Fruit fly (Drosophila melanogaster) whole organism, embryonic: Measurements from ENCODE around the gene CG13676.

ENCODE experiments used
- Blimp-1 ChIP-seq: fragments of 200-800 bp; sonication (Bioruptor generic); optimal IDR thresholded peaks from 3 replicates; lab custom pipeline; 2018; ENCODE audit warnings: missing biosample characterization, missing genetic modification characterization, mild to moderate bottlenecking, moderate library complexity, missing genetic modification reagents
- BtbVII ChIP-seq: fragments of 200-800 bp; sonication (Bioruptor generic); optimal IDR thresholded peaks from 3 replicates; lab custom pipeline; 2017; ENCODE audit warnings: missing biosample characterization, mild to moderate bottlenecking, missing genetic modification characterization
- CG10147 ChIP-seq: fragments of 200-800 bp; sonication (Bioruptor generic); optimal IDR thresholded peaks from 2 replicates; lab custom pipeline; 2019; ENCODE audit warnings: missing biosample characterization, mild to moderate bottlenecking, missing genetic modification characterization, moderate library complexity
- CG10431 ChIP-seq: fragments of 200-800 bp; sonication (Bioruptor generic); optimal IDR thresholded peaks from 3 replicates; lab custom pipeline; 2018; ENCODE audit warnings: missing biosample characterization, mild to moderate bottlenecking, missing genetic modification characterization
- CG10462 ChIP-seq: fragments of 200-800 bp; sonication (Bioruptor generic); optimal IDR thresholded peaks from 2 replicates; lab custom pipeline; 2016; ENCODE audit warnings: missing biosample characterization, missing genetic modification characterization
- CG11504 ChIP-seq: fragments of 200-800 bp; sonication (Bioruptor generic); optimal IDR thresholded peaks from 3 replicates; lab custom pipeline; 2019; ENCODE audit warnings: missing biosample characterization, mild to moderate bottlenecking, missing genetic modification characterization, moderate library complexity
- CG11723 ChIP-seq: fragments of 200-800 bp; sonication (Bioruptor generic); optimal IDR thresholded peaks from 2 replicates; lab custom pipeline; 2017; ENCODE audit warnings: missing biosample characterization, mild to moderate bottlenecking, missing genetic modification characterization
- CG16863 ChIP-seq: fragments of 200-800 bp; sonication (Bioruptor generic); optimal IDR thresholded peaks from 3 replicates; lab custom pipeline; 2016; ENCODE audit warnings: missing biosample characterization, missing genetic modification characterization
- CG17802 ChIP-seq: fragments of 200-800 bp; sonication (Bioruptor generic); optimal IDR thresholded peaks from 2 replicates; lab custom pipeline; 2018; ENCODE audit warnings: missing biosample characterization, mild to moderate bottlenecking, missing genetic modification characterization, moderate library complexity
- CG18262 ChIP-seq: fragments of 200-800 bp; optimal IDR thresholded peaks from 3 replicates; lab custom pipeline; 2019; ENCODE audit warnings: missing biosample characterization, mild to moderate bottlenecking, missing genetic modification characterization, moderate library complexity
- CG2875 ChIP-seq: fragments of 200-800 bp; sonication (Bioruptor generic); optimal IDR thresholded peaks from 2 replicates; lab custom pipeline; 2017; ENCODE audit warnings: missing biosample characterization, mild to moderate bottlenecking, missing genetic modification characterization, missing genetic modification reagents
- CG31365 ChIP-seq: fragments of 200-800 bp; sonication (Bioruptor generic); optimal IDR thresholded peaks from 2 replicates; lab custom pipeline; 2018; ENCODE audit warnings: missing biosample characterization, mild to moderate bottlenecking, missing genetic modification characterization
- CG4617 ChIP-seq: fragments of 200-800 bp; sonication (Bioruptor generic); optimal IDR thresholded peaks from 3 replicates; lab custom pipeline; 2016; ENCODE audit warnings: missing biosample characterization, missing genetic modification characterization, borderline replicate concordance
- CG4820 ChIP-seq: fragments of 200-800 bp; sonication (Bioruptor generic); optimal IDR thresholded peaks from 3 replicates; lab custom pipeline; 2016; ENCODE audit warnings: missing biosample characterization, missing genetic modification characterization
- CG4854 ChIP-seq: fragments of 200-800 bp; sonication (Bioruptor generic); optimal IDR thresholded peaks from 2 replicates; lab custom pipeline; 2016; ENCODE audit warnings: missing biosample characterization, missing genetic modification characterization, inconsistent platforms
- CG6813 ChIP-seq: fragments of 200-800 bp; sonication (Bioruptor generic); optimal IDR thresholded peaks from 2 replicates; lab custom pipeline; 2017; ENCODE audit warnings: missing biosample characterization, missing genetic modification characterization, mild to moderate bottlenecking, moderate library complexity, missing genetic modification reagents
- CG7556 ChIP-seq: fragments of 200-800 bp; sonication (Bioruptor generic); optimal IDR thresholded peaks from 2 replicates; lab custom pipeline; 2017; ENCODE audit warnings: missing biosample characterization, mild to moderate bottlenecking, missing genetic modification characterization
- CkIIα-i1 ChIP-seq: fragments of 200-800 bp; sonication (Bioruptor generic); IDR thresholded peaks from 2 replicates; pipeline ENCODE4 v1.3.6; 2022; ENCODE audit warnings: missing biosample characterization, missing genetic modification characterization
- CrebB ChIP-seq: fragments of 200-800 bp; sonication (Bioruptor generic); optimal IDR thresholded peaks from 3 replicates; lab custom pipeline; 2018; ENCODE audit warnings: missing biosample characterization, mild to moderate bottlenecking, missing genetic modification characterization
- Dip2 ChIP-seq: fragments of 200-800 bp; sonication (Bioruptor generic); IDR thresholded peaks from 2 replicates; pipeline ENCODE4 v1.3.6; 2022; ENCODE audit warnings: missing biosample characterization, missing genetic modification characterization
- Doc3 ChIP-seq: fragments of 200-800 bp; sonication (Bioruptor generic); IDR thresholded peaks from 3 replicates; pipeline ENCODE4 v1.3.6; 2022; ENCODE audit warnings: missing biosample characterization, missing genetic modification characterization; ENCODE audit not compliant: partially characterized antibody
- Dp ChIP-seq: fragments of 200-800 bp; sonication (Bioruptor generic); optimal IDR thresholded peaks from 2 replicates; lab custom pipeline; 2018; ENCODE audit warnings: missing biosample characterization, mild to moderate bottlenecking, missing genetic modification characterization, moderate library complexity
- Dref ChIP-seq: fragments of 200-800 bp; sonication (Bioruptor generic); IDR thresholded peaks from 2 replicates; pipeline ENCODE4 v1.3.6; 2022; ENCODE audit warnings: missing biosample characterization, missing genetic modification characterization
- E2f2 ChIP-seq: fragments of 200-800 bp; sonication (Bioruptor generic); IDR thresholded peaks from 2 replicates; pipeline ENCODE4 v1.3.6; 2022; ENCODE audit warnings: missing biosample characterization, missing genetic modification characterization
- Kr ChIP-seq: fragments of 200-800 bp; sonication (Bioruptor generic); optimal IDR thresholded peaks from 2 replicates; lab custom pipeline; 2017; ENCODE audit warnings: missing biosample characterization, mild to moderate bottlenecking, missing genetic modification characterization
- MESR4 ChIP-seq: fragments of 200-800 bp; sonication (Bioruptor generic); optimal IDR thresholded peaks from 2 replicates; lab custom pipeline; 2018; ENCODE audit warnings: missing biosample characterization, mild to moderate bottlenecking, missing genetic modification characterization, moderate library complexity
- Mes4 ChIP-seq: fragments of 200-800 bp; sonication (Bioruptor generic); optimal IDR thresholded peaks from 2 replicates; lab custom pipeline; 2016; ENCODE audit warnings: missing biosample characterization, missing genetic modification characterization
- Scr ChIP-seq: fragments of 200-800 bp; sonication (Bioruptor generic); IDR thresholded peaks from 2 replicates; pipeline ENCODE4 v1.3.6; 2022; ENCODE audit warnings: missing biosample characterization, missing genetic modification characterization; ENCODE audit not compliant: partially characterized antibody
- Sry-δ ChIP-seq: fragments of 200-800 bp; sonication (Bioruptor generic); optimal IDR thresholded peaks from 2 replicates; lab custom pipeline; 2016; ENCODE audit warnings: missing biosample characterization, missing genetic modification characterization
- Taf1 ChIP-seq: fragments of 200-800 bp; sonication (Bioruptor generic); IDR thresholded peaks from 2 replicates; pipeline ENCODE4 v1.3.6; 2022; ENCODE audit warnings: missing biosample characterization, missing genetic modification characterization
- ac ChIP-seq: fragments of 200-800 bp; sonication (Bioruptor generic); optimal IDR thresholded peaks from 3 replicates; lab custom pipeline; 2017; ENCODE audit warnings: missing biosample characterization, mild to moderate bottlenecking, missing genetic modification characterization
- ase ChIP-seq: fragments of 200-800 bp; sonication (Bioruptor generic); IDR thresholded peaks from 3 replicates; pipeline ENCODE4 v1.3.6; 2022; ENCODE audit warnings: missing biosample characterization, missing genetic modification characterization
- chif ChIP-seq, 2 experiments: fragments of 200-800 bp; sonication (Bioruptor generic); optimal IDR thresholded peaks; 3 replicates each; lab custom pipeline; 2016; ENCODE audit warnings: missing biosample characterization in 2 of 2, missing genetic modification characterization in 2 of 2
- corto ChIP-seq: fragments of 200-800 bp; sonication (Bioruptor generic); optimal IDR thresholded peaks from 2 replicates; lab custom pipeline; 2016; ENCODE audit warnings: missing biosample characterization, mild to moderate bottlenecking, missing genetic modification characterization, moderate library complexity
- dmrt11E ChIP-seq: fragments of 200-800 bp; sonication (Bioruptor generic); optimal IDR thresholded peaks from 3 replicates; lab custom pipeline; 2018; ENCODE audit warnings: missing biosample characterization, mild to moderate bottlenecking, missing genetic modification characterization, moderate library complexity
- esg ChIP-seq: fragments of 200-800 bp; sonication (Bioruptor generic); conservative IDR thresholded peaks from 2 replicates; pipeline ENCODE4 v1.3.6; 2022; ENCODE audit warnings: missing biosample characterization, missing genetic modification characterization
- fd96Cb ChIP-seq: fragments of 200-800 bp; sonication (Bioruptor generic); optimal IDR thresholded peaks from 2 replicates; lab custom pipeline; 2018; ENCODE audit warnings: missing biosample characterization, mild to moderate bottlenecking, missing genetic modification characterization, moderate library complexity
- her ChIP-seq: fragments of 200-800 bp; sonication (Bioruptor generic); optimal IDR thresholded peaks from 2 replicates; lab custom pipeline; 2016; ENCODE audit warnings: missing biosample characterization, missing genetic modification characterization
- lilli ChIP-seq: fragments of 200-800 bp; sonication (Bioruptor generic); optimal IDR thresholded peaks from 3 replicates; lab custom pipeline; 2016; ENCODE audit warnings: missing biosample characterization, missing genetic modification characterization
- lola ChIP-seq, 3 experiments: fragments of >200 bp in 2 of 3; fragments of 200-800 bp in 1 of 3; sonication (Bioruptor generic) in 1 of 3; optimal IDR thresholded peaks; 2 replicates each; lab custom pipeline; 2017 to 2019; ENCODE audit warnings: missing biosample characterization in 3 of 3, missing genetic modification characterization in 3 of 3, mild to moderate bottlenecking in 1 of 3, moderate library complexity in 1 of 3
- maf-S ChIP-seq: fragments of 200-800 bp; sonication (Bioruptor generic); optimal IDR thresholded peaks from 2 replicates; lab custom pipeline; 2016; ENCODE audit warnings: missing biosample characterization, missing genetic modification characterization
- pnt ChIP-seq: fragments of 200-800 bp; sonication (Bioruptor generic); optimal IDR thresholded peaks from 3 replicates; lab custom pipeline; 2016; ENCODE audit warnings: missing biosample characterization, missing genetic modification characterization
- sd ChIP-seq: fragments of 200-800 bp; sonication (Bioruptor generic); optimal IDR thresholded peaks from 3 replicates; lab custom pipeline; 2018; ENCODE audit warnings: missing biosample characterization, mild to moderate bottlenecking, missing genetic modification characterization, moderate library complexity
- unpg ChIP-seq: fragments of 200-800 bp; sonication (Bioruptor generic); optimal IDR thresholded peaks from 3 replicates; lab custom pipeline; 2018; ENCODE audit warnings: missing biosample characterization, mild to moderate bottlenecking, missing genetic modification characterization, moderate library complexity
- usp ChIP-seq: fragments of >200 bp; optimal IDR thresholded peaks from 2 replicates; lab custom pipeline; 2017; ENCODE audit warnings: missing biosample characterization, missing genetic modification characterization
- vvl ChIP-seq: fragments of 200-800 bp; sonication (Bioruptor generic); IDR thresholded peaks from 2 replicates; pipeline ENCODE4 v1.3.6; 2022; ENCODE audit warnings: missing biosample characterization, missing genetic modification characterization
- wdn ChIP-seq: fragments of 200-800 bp; sonication (Bioruptor generic); IDR thresholded peaks from 2 replicates; pipeline ENCODE4 v1.3.6; 2022; ENCODE audit warnings: missing biosample characterization, missing genetic modification characterization

CG13676 gene

dm6 chr3L:8185263-8186227 is 33.9 kb upstream of the CG13676 start (continued):
- no peak for TF ChIP-seq Doc3
- 0 out of 2 replicates have a peak, but pooled peaks have one; percentile 44 for TF ChIP-seq vvl (GFP tag; lab: Robert Waterston, UW)
- 0 out of 2 replicates have a peak, but pooled peaks have one; percentile 13 for TF ChIP-seq Scr (GFP tag; lab: Robert Waterston, UW)
- TF ChIP-seq fd96Cb (tag; lab: Kevin White, UChicago) = peak; percentile 7
- TF ChIP-seq CrebB (tag; lab: Kevin White, UChicago) = peak; percentile 48
- TF ChIP-seq CG10462 (GFP tag; lab: Kevin White, UChicago) = no peak
- no peak for TF ChIP-seq Dp (GFP tag; lab: Kevin White, UChicago)
- no peak for TF ChIP-seq CG10431 (GFP tag; lab: Kevin White, UChicago)
- TF ChIP-seq Mes4 = peak; percentile 63
- TF ChIP-seq CG11504 (tag; lab: Kevin White, UChicago) = peak; percentile 57
- TF ChIP-seq chif (GFP tag; optimal IDR thresholded peaks at IDR 0.05; lab: Kevin White, UChicago) = peak in 1 of 2 experiments; percentile 49
- TF ChIP-seq esg (GFP tag; lab: Robert Waterston, UW) = peak; percentile 36
- no peak for TF ChIP-seq CG31365 (tag; lab: Kevin White, UChicago)
- no peak for TF ChIP-seq usp (GFP tag; lab: Kevin White, UChicago)
- TF ChIP-seq her (GFP tag; lab: Kevin White, UChicago) = peak; percentile 2
- TF ChIP-seq CG17802 (tag; lab: Kevin White, UChicago) = no peak
- peak; percentile 23 for TF ChIP-seq maf-S (GFP tag; lab: Kevin White, UChicago)
- no peak for TF ChIP-seq Kr (GFP tag; lab: Kevin White, UChicago)
- TF ChIP-seq CG4617 = no peak
- TF ChIP-seq Sry-δ (GFP tag; lab: Kevin White, UChicago) = peak; percentile 21
- no peak for TF ChIP-seq lola (GFP tag; optimal IDR thresholded peaks at IDR 0.05; lab: Kevin White, UChicago)
- no peak for TF ChIP-seq CG11723 (GFP tag; lab: Kevin White, UChicago)
- peak; percentile 63 for TF ChIP-seq CG16863
- no peak for TF ChIP-seq dmrt11E (tag; lab: Kevin White, UChicago)
- TF ChIP-seq Blimp-1 (GFP tag; lab: Kevin White, UChicago) = peak; percentile 26
- TF ChIP-seq CG4820 = peak; percentile 33
- TF ChIP-seq CkIIα-i1 = no peak
- no peak for TF ChIP-seq Dref (GFP tag; lab: Robert Waterston, UW)
- TF ChIP-seq BtbVII = peak; percentile 23
- peak; percentile 38 for TF ChIP-seq unpg (GFP tag; lab: Kevin White, UChicago)
- TF ChIP-seq ase = 0 out of 3 replicates have a peak, but pooled peaks have one; percentile 37
- TF ChIP-seq pnt (GFP tag; lab: Kevin White, UChicago) = peak; percentile 3
- peak; percentile 64 for TF ChIP-seq lilli
- TF ChIP-seq corto (GFP tag; lab: Kevin White, UChicago) = no peak
- no peak for TF ChIP-seq ac (GFP tag; lab: Kevin White, UChicago)
- TF ChIP-seq MESR4 (GFP tag; lab: Kevin White, UChicago) = no peak
- no peak; the same call in 1 of the 2 replicates for TF ChIP-seq E2f2
- 0 out of 2 replicates have a peak, but pooled peaks have one; percentile 38 for TF ChIP-seq Taf1 (GFP tag; lab: Robert Waterston, UW)
- peak; percentile 34 for TF ChIP-seq CG6813 (GFP tag; lab: Kevin White, UChicago)
- peak; percentile 38 for TF ChIP-seq CG7556 (GFP tag; lab: Kevin White, UChicago)
- peak; percentile 43 for TF ChIP-seq sd
- no peak for TF ChIP-seq CG10147 (GFP tag; lab: Kevin White, UChicago)
- TF ChIP-seq Dip2 (GFP tag; lab: Robert Waterston, UW) = no peak
- TF ChIP-seq CG4854 (GFP tag; lab: Kevin White, UChicago) = no peak
- no peak for TF ChIP-seq CG2875 (GFP tag; lab: Kevin White, UChicago)
- TF ChIP-seq CG18262 = peak; percentile 31
- no peak for TF ChIP-seq wdn (GFP tag; lab: Robert Waterston, UW)
